Fruit fly (Drosophila melanogaster): ENCODE data around the gene CG14860.

CG14860 gene

DNA sequence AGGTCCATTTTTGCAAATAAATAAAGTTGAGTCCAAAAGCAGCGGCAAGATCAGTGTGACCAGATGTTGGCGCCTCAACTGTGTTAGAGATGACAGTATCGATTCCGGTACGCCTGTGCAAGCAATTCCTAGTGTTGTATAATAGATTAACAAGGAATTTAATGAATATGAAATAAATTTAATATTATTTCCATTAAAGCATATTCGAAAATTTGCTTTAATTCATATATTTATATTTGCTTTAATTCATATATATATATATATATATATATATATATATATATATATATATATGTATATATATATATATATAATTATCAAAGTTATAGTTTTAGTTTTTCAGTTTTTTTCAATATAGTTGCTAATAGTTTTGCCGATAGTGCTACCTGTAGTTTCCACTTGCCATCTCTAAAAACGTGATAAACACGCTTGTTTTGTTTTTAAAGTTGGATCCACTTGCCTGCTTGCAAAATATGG is 3.7 kb downstream of the CG14860 start, which contains the start of the genes Nup93-2 and CG3817 (continued):
- TF ChIP-seq Stat92E (GFP tag; optimal IDR thresholded peaks at IDR 0.05): peak in 1 of 3 experiments; percentile 53
- peak; percentile 74 for TF ChIP-seq CG32772 (GFP tag; IDR thresholded peaks at IDR 0.05)
- peak; percentile 75 for TF ChIP-seq CG13296 (GFP tag; optimal IDR thresholded peaks at IDR 0.05)
- no peak for TF ChIP-seq CG2199 (GFP tag; IDR thresholded peaks at IDR 0.05)
- peak; percentile 62 for TF ChIP-seq inv (GFP tag; IDR thresholded peaks at IDR 0.05; ENCODE audit: partially characterized antibody)
- TF ChIP-seq CG1602 (GFP tag; optimal IDR thresholded peaks at IDR 0.05): peak; percentile 57
- peak; percentile 47 for TF ChIP-seq CG12299 (tag; optimal IDR thresholded peaks at IDR 0.05)
- peak; percentile 64 for TF ChIP-seq CG2120 (GFP tag; optimal IDR thresholded peaks at IDR 0.05)
- TF ChIP-seq CG13894 (tag; optimal IDR thresholded peaks at IDR 0.05): peak; percentile 33
- TF ChIP-seq Pdp1 (GFP tag; optimal IDR thresholded peaks at IDR 0.05): peak; percentile 68 to 76
- no peak for TF ChIP-seq bigmax (GFP tag; optimal IDR thresholded peaks at IDR 0.05)
- peak; percentile 72 for TF ChIP-seq Hr3 (GFP tag; optimal IDR thresholded peaks at IDR 0.05)
- peak; percentile 66 for TF ChIP-seq amos (GFP tag; IDR thresholded peaks at IDR 0.05; ENCODE audit: partially characterized antibody)
- TF ChIP-seq CG6683 (GFP tag; optimal IDR thresholded peaks at IDR 0.05): no peak
- TF ChIP-seq dm (GFP tag; optimal IDR thresholded peaks at IDR 0.05): peak; percentile 46
- TF ChIP-seq CG6813 (GFP tag; optimal IDR thresholded peaks at IDR 0.05): peak; percentile 58
- TF ChIP-seq CG15269 (tag; optimal IDR thresholded peaks at IDR 0.05): peak; percentile 56
- TF ChIP-seq hkb (optimal IDR thresholded peaks at IDR 0.05): no peak
- peak; percentile 49; the same call in 1 of the 2 replicates for TF ChIP-seq hkb (GFP tag; IDR thresholded peaks at IDR 0.05)
- TF ChIP-seq Ptx1 (GFP tag; IDR thresholded peaks at IDR 0.05): peak; percentile 67
- no peak for TF ChIP-seq CG3838 (GFP tag; optimal IDR thresholded peaks at IDR 0.05)
- peak; percentile 97 for TF ChIP-seq Ets65A (GFP tag)
- no peak for TF ChIP-seq D19A (tag; optimal IDR thresholded peaks at IDR 0.05)
- TF ChIP-seq dan (GFP tag; IDR thresholded peaks at IDR 0.05): 0 out of 2 replicates have a peak, but pooled peaks have one; percentile 30
- no peak for TF ChIP-seq zen2 (GFP tag; IDR thresholded peaks at IDR 0.05; ENCODE audit: partially characterized antibody)
- peak; percentile 34 for TF ChIP-seq az2 (GFP tag; optimal IDR thresholded peaks at IDR 0.05)
- TF ChIP-seq Mrtf (GFP tag; IDR thresholded peaks at IDR 0.05): peak; percentile 67
- peak; percentile 42 for TF ChIP-seq Dp (GFP tag; optimal IDR thresholded peaks at IDR 0.05)
- peak; percentile 59; the same call in 1 of the 3 replicates for TF ChIP-seq Dbx (GFP tag; IDR thresholded peaks at IDR 0.05)
- no peak for TF ChIP-seq CG1832 (GFP tag; optimal IDR thresholded peaks at IDR 0.05)
- peak; percentile 56 for TF ChIP-seq CG7372 (GFP tag; IDR thresholded peaks at IDR 0.05)
- TF ChIP-seq usp (GFP tag; optimal IDR thresholded peaks at IDR 0.05): no peak
- no peak for TF ChIP-seq Dip3 (GFP tag; optimal IDR thresholded peaks at IDR 0.05)
- no peak for TF ChIP-seq CG12219 (GFP tag; optimal IDR thresholded peaks at IDR 0.05)
- no peak for TF ChIP-seq nom (GFP tag; optimal IDR thresholded peaks at IDR 0.05)
- TF ChIP-seq CG17912 (GFP tag; optimal IDR thresholded peaks at IDR 0.05): no peak
- no peak for TF ChIP-seq corto (GFP tag; optimal IDR thresholded peaks at IDR 0.05)
- peak; percentile 84 for TF ChIP-seq Aef1 (GFP tag; IDR thresholded peaks at IDR 0.05)
- TF ChIP-seq CG12942 (GFP tag; optimal IDR thresholded peaks at IDR 0.05): peak; percentile 17
- TF ChIP-seq NC2β (GFP tag; optimal IDR thresholded peaks at IDR 0.05): no peak
- TF ChIP-seq ranshi (GFP tag; IDR thresholded peaks at IDR 0.05): peak; percentile 72; the same call in 1 of the 2 replicates
- TF ChIP-seq stwl (tag; optimal IDR thresholded peaks at IDR 0.05): peak; percentile 81
- peak; percentile 39; the same call in 1 of the 3 replicates for TF ChIP-seq HLH4C (GFP tag; IDR thresholded peaks at IDR 0.05; ENCODE audit: partially characterized antibody)
- no peak for TF ChIP-seq CG1792 (GFP tag; optimal IDR thresholded peaks at IDR 0.05)
- peak; percentile 78 for TF ChIP-seq CG2712 (tag; optimal IDR thresholded peaks at IDR 0.05)
- TF ChIP-seq sens (GFP tag): peak; percentile 89
- TF ChIP-seq CG10565 (GFP tag; optimal IDR thresholded peaks at IDR 0.05): no peak
- TF ChIP-seq CG8281 (tag; optimal IDR thresholded peaks at IDR 0.05): peak; percentile 54
- TF ChIP-seq CG10147 (GFP tag; optimal IDR thresholded peaks at IDR 0.05): no peak
- TF ChIP-seq Hmr (GFP tag; optimal IDR thresholded peaks at IDR 0.05): peak; percentile 70

Measured in whole organism, embryonic.